Fruit fly (Drosophila melanogaster) whole organism, embryonic: ENCODE data around the gene CG1738.

Source experiments
- ATbp ChIP-seq: fragments of 200-800 bp; sonication (Bioruptor generic); optimal IDR thresholded peaks from 2 replicates; lab custom pipeline; 2017; ENCODE audit warnings: missing biosample characterization, mild to moderate bottlenecking, missing genetic modification characterization, missing genetic modification reagents
- CG10147 ChIP-seq: fragments of 200-800 bp; sonication (Bioruptor generic); optimal IDR thresholded peaks from 2 replicates; lab custom pipeline; 2019; ENCODE audit warnings: missing biosample characterization, mild to moderate bottlenecking, missing genetic modification characterization, moderate library complexity
- CG12071 ChIP-seq: fragments of 200-800 bp; sonication (Bioruptor generic); optimal IDR thresholded peaks from 3 replicates; lab custom pipeline; 2018; ENCODE audit warnings: missing biosample characterization, mild to moderate bottlenecking, missing genetic modification characterization
- CG12104 ChIP-seq: fragments of 200-800 bp; sonication (Bioruptor generic); optimal IDR thresholded peaks from 3 replicates; lab custom pipeline; 2016; ENCODE audit warnings: missing biosample characterization, missing genetic modification characterization
- CG13424 ChIP-seq: fragments of 200-800 bp; sonication (Bioruptor generic); optimal IDR thresholded peaks from 2 replicates; lab custom pipeline; 2019; ENCODE audit warnings: missing biosample characterization, mild to moderate bottlenecking, missing genetic modification characterization, moderate library complexity
- CG1529 ChIP-seq: fragments of 200-800 bp; sonication (Bioruptor generic); optimal IDR thresholded peaks from 3 replicates; lab custom pipeline; 2018; ENCODE audit warnings: missing biosample characterization, missing genetic modification characterization
- CG1603 ChIP-seq: fragments of 200-800 bp; sonication (Bioruptor generic); optimal IDR thresholded peaks from 2 replicates; lab custom pipeline; 2019; ENCODE audit warnings: missing biosample characterization, mild to moderate bottlenecking, missing genetic modification characterization, moderate library complexity
- CG1647 ChIP-seq: fragments of 200-800 bp; sonication (Bioruptor generic); optimal IDR thresholded peaks from 3 replicates; lab custom pipeline; 2016; ENCODE audit warnings: missing biosample characterization, missing genetic modification characterization
- CG17359 ChIP-seq: fragments of 200-800 bp; sonication (Bioruptor generic); optimal IDR thresholded peaks from 3 replicates; lab custom pipeline; 2018; ENCODE audit warnings: missing biosample characterization, mild to moderate bottlenecking, missing genetic modification characterization, moderate library complexity
- CG18599 ChIP-seq: fragments of 200-800 bp; sonication (Bioruptor generic); optimal IDR thresholded peaks from 3 replicates; lab custom pipeline; 2017; ENCODE audit warnings: missing biosample characterization, missing genetic modification characterization, mild to moderate bottlenecking, moderate library complexity, missing genetic modification reagents
- CG2116 ChIP-seq: fragments of 200-800 bp; sonication (Bioruptor generic); optimal IDR thresholded peaks from 3 replicates; lab custom pipeline; 2018; ENCODE audit warnings: missing biosample characterization, mild to moderate bottlenecking, missing genetic modification characterization
- CG2120 ChIP-seq: fragments of 200-800 bp; sonication (Bioruptor generic); optimal IDR thresholded peaks from 3 replicates; lab custom pipeline; 2016; ENCODE audit warnings: missing biosample characterization, missing genetic modification characterization
- CG30020 ChIP-seq: fragments of 200-800 bp; optimal IDR thresholded peaks from 2 replicates; lab custom pipeline; 2019; ENCODE audit warnings: missing biosample characterization, mild to moderate bottlenecking, missing genetic modification characterization, moderate library complexity
- CG30403 ChIP-seq: fragments of 200-800 bp; sonication (Bioruptor generic); optimal IDR thresholded peaks from 3 replicates; lab custom pipeline; 2016; ENCODE audit warnings: missing biosample characterization, missing genetic modification characterization
- CG34224 ChIP-seq: fragments of 200-800 bp; sonication (Bioruptor generic); IDR thresholded peaks from 3 replicates; pipeline ENCODE4 v1.3.6; 2022; ENCODE audit warnings: missing biosample characterization, missing genetic modification characterization; ENCODE audit not compliant: partially characterized antibody
- CG43689 ChIP-seq: fragments of 200-800 bp; sonication (Bioruptor generic); IDR thresholded peaks from 2 replicates; pipeline ENCODE4 v1.3.6; 2022; ENCODE audit warnings: missing biosample characterization, missing genetic modification characterization
- CG5953 ChIP-seq: fragments of 200-800 bp; sonication (Bioruptor generic); IDR thresholded peaks from 2 replicates; pipeline ENCODE4 v1.3.6; 2022; ENCODE audit warnings: missing biosample characterization, missing genetic modification characterization
- CG7271 ChIP-seq: fragments of 200-800 bp; sonication (Bioruptor generic); optimal IDR thresholded peaks from 2 replicates; lab custom pipeline; 2018; ENCODE audit warnings: missing biosample characterization, mild to moderate bottlenecking, missing genetic modification characterization, moderate library complexity
- CG7357 ChIP-seq: fragments of 200-800 bp; sonication (Bioruptor generic); IDR thresholded peaks from 3 replicates; pipeline ENCODE4 v1.3.6; 2022; ENCODE audit warnings: missing biosample characterization, missing genetic modification characterization
- Dip2 ChIP-seq: fragments of 200-800 bp; sonication (Bioruptor generic); IDR thresholded peaks from 2 replicates; pipeline ENCODE4 v1.3.6; 2022; ENCODE audit warnings: missing biosample characterization, missing genetic modification characterization
- Dll ChIP-seq: fragments of 200-800 bp; sonication (Bioruptor generic); IDR thresholded peaks from 4 replicates; pipeline ENCODE4 v1.3.6; 2022; ENCODE audit warnings: missing biosample characterization, missing genetic modification characterization; ENCODE audit not compliant: partially characterized antibody
- Dref ChIP-seq: fragments of 200-800 bp; sonication (Bioruptor generic); IDR thresholded peaks from 2 replicates; pipeline ENCODE4 v1.3.6; 2022; ENCODE audit warnings: missing biosample characterization, missing genetic modification characterization
- HLHmδ ChIP-seq: fragments of 200-800 bp; sonication (Bioruptor generic); optimal IDR thresholded peaks from 2 replicates; lab custom pipeline; 2018; ENCODE audit warnings: missing biosample characterization, mild to moderate bottlenecking, missing genetic modification characterization, moderate library complexity
- Hr3 ChIP-seq: fragments of 200-800 bp; sonication (Bioruptor generic); optimal IDR thresholded peaks from 3 replicates; lab custom pipeline; 2016; ENCODE audit warnings: missing biosample characterization, missing genetic modification characterization
- Hr39 ChIP-seq: fragments of >200 bp; optimal IDR thresholded peaks from 2 replicates; lab custom pipeline; 2017
- Opbp ChIP-seq: fragments of 200-800 bp; sonication (Bioruptor generic); IDR thresholded peaks from 3 replicates; pipeline ENCODE4 v1.3.6; 2022; ENCODE audit warnings: missing biosample characterization, missing genetic modification characterization; ENCODE audit not compliant: partially characterized antibody
- Scr ChIP-seq: fragments of 200-800 bp; sonication (Bioruptor generic); IDR thresholded peaks from 2 replicates; pipeline ENCODE4 v1.3.6; 2022; ENCODE audit warnings: missing biosample characterization, missing genetic modification characterization; ENCODE audit not compliant: partially characterized antibody
- Spps ChIP-seq: fragments of 200-800 bp; sonication (Bioruptor generic); optimal IDR thresholded peaks from 2 replicates; lab custom pipeline; 2018; ENCODE audit warnings: missing biosample characterization, mild to moderate bottlenecking, missing genetic modification characterization
- ase ChIP-seq: fragments of 200-800 bp; sonication (Bioruptor generic); IDR thresholded peaks from 3 replicates; pipeline ENCODE4 v1.3.6; 2022; ENCODE audit warnings: missing biosample characterization, missing genetic modification characterization
- danr ChIP-seq: fragments of 200-800 bp; sonication (Bioruptor generic); IDR thresholded peaks from 2 replicates; pipeline ENCODE4 v1.3.6; 2022; ENCODE audit warnings: missing biosample characterization, missing genetic modification characterization
- ems ChIP-seq: fragments of 200-800 bp; sonication (Bioruptor generic); optimal IDR thresholded peaks from 3 replicates; lab custom pipeline; 2016; ENCODE audit warnings: missing biosample characterization, missing genetic modification characterization
- fru ChIP-seq: fragments of >200 bp; optimal IDR thresholded peaks from 2 replicates; lab custom pipeline; 2017
- gcm ChIP-seq: fragments of 200-800 bp; sonication (Bioruptor generic); optimal IDR thresholded peaks from 2 replicates; lab custom pipeline; 2019; ENCODE audit warnings: missing biosample characterization, mild to moderate bottlenecking, missing genetic modification characterization, moderate library complexity
- ham ChIP-seq: fragments of 200-800 bp; sonication (Bioruptor generic); IDR thresholded peaks from 2 replicates; pipeline ENCODE4 v1.3.6; 2022; ENCODE audit warnings: missing biosample characterization, missing genetic modification characterization
- insv ChIP-seq, 2 experiments: fragments of 200-800 bp; sonication (Bioruptor generic); optimal IDR thresholded peaks; 3 replicates each; lab custom pipeline; 2016 to 2018; ENCODE audit warnings: missing biosample characterization in 2 of 2, missing genetic modification characterization in 2 of 2
- jing ChIP-seq: fragments of 200-800 bp; sonication (Bioruptor generic); optimal IDR thresholded peaks from 2 replicates; lab custom pipeline; 2018; ENCODE audit warnings: missing biosample characterization, mild to moderate bottlenecking, missing genetic modification characterization
- kay ChIP-seq: fragments of 200-800 bp; sonication (Bioruptor generic); optimal IDR thresholded peaks from 2 replicates; lab custom pipeline; 2016; ENCODE audit warnings: missing biosample characterization, missing genetic modification characterization
- maf-S ChIP-seq: fragments of 200-800 bp; sonication (Bioruptor generic); optimal IDR thresholded peaks from 2 replicates; lab custom pipeline; 2016; ENCODE audit warnings: missing biosample characterization, missing genetic modification characterization
- mld ChIP-seq: fragments of 200-800 bp; sonication (Bioruptor generic); IDR thresholded peaks from 3 replicates; pipeline ENCODE4 v1.3.6; 2022; ENCODE audit warnings: missing biosample characterization, missing genetic modification characterization; ENCODE audit not compliant: partially characterized antibody
- odd ChIP-seq: fragments of 200-800 bp; sonication (Bioruptor generic); optimal IDR thresholded peaks from 2 replicates; lab custom pipeline; 2017; ENCODE audit warnings: missing biosample characterization, mild to moderate bottlenecking, missing genetic modification characterization
- pnt ChIP-seq: fragments of 200-800 bp; sonication (Bioruptor generic); optimal IDR thresholded peaks from 3 replicates; lab custom pipeline; 2016; ENCODE audit warnings: missing biosample characterization, missing genetic modification characterization
- pzg ChIP-seq: fragments of 200-800 bp; sonication (Bioruptor generic); optimal IDR thresholded peaks from 3 replicates; lab custom pipeline; 2018; ENCODE audit warnings: missing biosample characterization, mild to moderate bottlenecking, missing genetic modification characterization, moderate library complexity
- seq ChIP-seq: fragments of 200-800 bp; sonication (Bioruptor generic); IDR thresholded peaks from 2 replicates; pipeline ENCODE4 v1.3.6; 2022; ENCODE audit warnings: missing biosample characterization, missing genetic modification characterization
- sima ChIP-seq: fragments of 200-800 bp; sonication (Bioruptor generic); optimal IDR thresholded peaks from 2 replicates; lab custom pipeline; 2016; ENCODE audit warnings: missing biosample characterization, missing genetic modification characterization
- tap ChIP-seq: fragments of 200-800 bp; optimal IDR thresholded peaks from 3 replicates; lab custom pipeline; 2019; ENCODE audit warnings: missing biosample characterization, mild to moderate bottlenecking, missing genetic modification characterization, moderate library complexity
- unc-4 ChIP-seq: fragments of 200-800 bp; sonication (Bioruptor generic); IDR thresholded peaks from 2 replicates; pipeline ENCODE4 v1.3.6; 2022; ENCODE audit warnings: missing biosample characterization, missing genetic modification characterization; ENCODE audit not compliant: partially characterized antibody
- vnd ChIP-seq: fragments of 200-800 bp; sonication (Bioruptor generic); IDR thresholded peaks from 3 replicates; pipeline ENCODE4 v1.3.6; 2022; ENCODE audit warnings: missing biosample characterization, missing genetic modification characterization; ENCODE audit not compliant: partially characterized antibody
- wek ChIP-seq: fragments of 200-800 bp; sonication (Bioruptor generic); optimal IDR thresholded peaks from 3 replicates; lab custom pipeline; 2018; ENCODE audit warnings: missing biosample characterization, mild to moderate bottlenecking, missing genetic modification characterization, moderate library complexity
- zfh2 ChIP-seq: fragments of 200-800 bp; sonication (Bioruptor generic); optimal IDR thresholded peaks from 2 replicates; lab custom pipeline; 2016; ENCODE audit warnings: missing biosample characterization, missing genetic modification characterization

The CG1738 gene

dm6 chrX:11367783-11368509 is 19.1 kb downstream of the CG1738 start, which contains the start of the genes hop and Tim8 (continued):
- TF ChIP-seq vnd (GFP tag; lab: Robert Waterston, UW) (peak; percentile 92), Dref (GFP tag; lab: Robert Waterston, UW) (peak; percentile 94), Scr (GFP tag; lab: Robert Waterston, UW) (peak; percentile 91), pzg (GFP tag; lab: Kevin White, UChicago) (peak; percentile 75), CG2116 (peak; percentile 74), CG30020 (tag; lab: Kevin White, UChicago) (peak; percentile 46), CG10147 (GFP tag; lab: Kevin White, UChicago) (peak; percentile 17), Dll (GFP tag; lab: Robert Waterston, UW) (peak; percentile 87), CG34224 (GFP tag; lab: Robert Waterston, UW) (peak; percentile 83), CG7271 (tag; lab: Kevin White, UChicago) (no peak), mld (peak; percentile 85), odd (GFP tag; lab: Kevin White, UChicago) (no peak)

dm6 chrX:11369374-11369773 is 20.5 kb downstream of the CG1738 start, which contains the start of gene dlg1:
TSS of gene dlg1 (plus strand) at chrX:11369665.
- TF ChIP-seq Hr39 (no peak), insv (GFP tag; optimal IDR thresholded peaks at IDR 0.05; lab: Kevin White, UChicago) (peak; percentile 94 to 99), CG12104 (GFP tag; lab: Kevin White, UChicago) (no peak), CG2120 (GFP tag; lab: Kevin White, UChicago) (no peak), unc-4 (GFP tag; lab: Robert Waterston, UW) (peak; percentile 70), fru (lab: Kevin White, UChicago) (no peak), kay (GFP tag; lab: Kevin White, UChicago) (no peak), Dip2 (GFP tag; lab: Robert Waterston, UW) (no peak), Spps (no peak), jing (no peak), pnt (GFP tag; lab: Kevin White, UChicago) (no peak), ems (GFP tag; lab: Kevin White, UChicago) (no peak), Hr3 (no peak), CG43689 (no peak), CG7357 (GFP tag; lab: Robert Waterston, UW) (no peak), Opbp (GFP tag; lab: Robert Waterston, UW) (peak; percentile 54; the same call in 1 of the 3 replicates), seq (GFP tag; lab: Robert Waterston, UW) (no peak), sima (GFP tag; lab: Kevin White, UChicago) (no peak), zfh2 (GFP tag; lab: Kevin White, UChicago) (no peak), CG30403 (GFP tag; lab: Kevin White, UChicago) (no peak), CG12071 (GFP tag; lab: Kevin White, UChicago) (no peak), CG1603 (no peak), ATbp (GFP tag; lab: Kevin White, UChicago) (no peak), CG17359 (tag; lab: Kevin White, UChicago) (no peak), CG2116 (peak; percentile 31), ham (GFP tag; lab: Robert Waterston, UW) (no peak), tap (no peak), ase (GFP tag; lab: Robert Waterston, UW) (no peak), wek (GFP tag; lab: Kevin White, UChicago) (no peak), danr (no peak), HLHmδ (GFP tag; lab: Kevin White, UChicago) (no peak), CG18599 (GFP tag; lab: Kevin White, UChicago) (no peak), gcm (GFP tag; lab: Kevin White, UChicago) (no peak), CG1647 (no peak), maf-S (GFP tag; lab: Kevin White, UChicago) (no peak), CG13424 (tag; lab: Kevin White, UChicago) (no peak), CG5953 (no peak), CG1529 (no peak)
